Worm (Caenorhabditis elegans) whole organism, midembryonic: ENCODE data around the gene ckb-4.

Experiments
- tab-1 ChIP-seq: fragments of 200-800 bp; sonication (Bioruptor generic); IDR thresholded peaks from 2 replicates; pipeline ENCODE4 v1.3.6; 2022; ENCODE audit warnings: missing genetic modification characterization, missing compliant biosample characterization
- ztf-23 ChIP-seq: fragments of 200-800 bp; sonication (Bioruptor generic); IDR thresholded peaks from 2 replicates; pipeline ENCODE4 v1.3.6; 2022; ENCODE audit warnings: missing genetic modification reagents, missing genetic modification characterization, missing compliant biosample characterization

ce11 chrV:2146795-2147194 lies 37.6 kb upstream of the ckb-4 start, which contains the start of gene srbc-20:
- TF ChIP-seq tab-1 (GFP tag; lab: Robert Waterston, UW) (no peak), ztf-23 (GFP tag; lab: Robert Waterston, UW) (no peak)
